Worm (Caenorhabditis elegans): ENCODE measurements around the gene F16G10.13.

Gene F16G10.13

ce11 chrII:2377751-2378150 lies 18.0 kb downstream of the F16G10.13 start, which contains the start of gene F16G10.6:
TSS of gene F16G10.6 (minus strand) at chrII:2377851.
- no peak for TF ChIP-seq daf-12 (tag; optimal IDR thresholded peaks at IDR 0.05)
- no peak for TF ChIP-seq nhr-11 (tag; optimal IDR thresholded peaks at IDR 0.05)
- no peak for TF ChIP-seq ZK546.5 (tag; optimal IDR thresholded peaks at IDR 0.05)
- TF ChIP-seq nfya-1 (tag; optimal IDR thresholded peaks at IDR 0.05; ENCODE audit: insufficient read depth): no peak
- TF ChIP-seq ceh-28 (tag; optimal IDR thresholded peaks at IDR 0.05): no peak
- no peak for TF ChIP-seq skn-1 (tag; optimal IDR thresholded peaks at IDR 0.05)
- no peak for TF ChIP-seq nhr-23 (tag; optimal IDR thresholded peaks at IDR 0.05)
- no peak for TF ChIP-seq ama-1 (optimal IDR thresholded peaks at IDR 0.05)
- no peak for TF ChIP-seq ceh-82 (tag; optimal IDR thresholded peaks at IDR 0.05)
- TF ChIP-seq elt-2 (tag; optimal IDR thresholded peaks at IDR 0.05): no peak
- TF ChIP-seq elt-1 (tag; optimal IDR thresholded peaks at IDR 0.05): no peak
- TF ChIP-seq unc-39 (tag; optimal IDR thresholded peaks at IDR 0.05): no peak
- TF ChIP-seq nhr-77 (tag; optimal IDR thresholded peaks at IDR 0.05): no peak
- TF ChIP-seq unc-62 (GFP tag; optimal IDR thresholded peaks at IDR 0.05): no peak
- no peak for TF ChIP-seq nhr-25 (tag; optimal IDR thresholded peaks at IDR 0.05)
- TF ChIP-seq egl-27 (tag; optimal IDR thresholded peaks at IDR 0.05): no peak

DNA sequence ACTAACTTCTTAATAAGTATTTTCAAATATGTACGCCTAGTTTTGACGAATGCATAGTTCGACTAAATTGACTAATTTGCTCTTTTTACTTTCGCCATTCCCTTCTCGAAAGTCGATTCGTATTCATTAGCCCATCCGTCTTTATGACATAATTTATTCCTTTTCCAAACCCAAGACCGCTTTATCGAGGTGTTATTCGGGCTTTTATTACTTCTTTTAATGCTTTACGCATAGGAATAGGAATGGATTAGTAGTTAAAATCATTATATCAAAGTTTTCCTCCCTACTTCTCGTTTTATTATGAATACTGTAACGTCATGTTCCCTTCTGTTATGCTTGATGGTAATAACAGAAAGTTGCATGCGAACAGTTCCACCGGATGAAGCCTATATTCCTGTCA lies 20.8 kb downstream of the F16G10.13 start, which contains the start of gene F16G10.2:
Gene F16G10.2, plus strand, starts transcription at position 301 of the 400 bp plus-strand sequence.
- TF ChIP-seq fos-1 (tag; optimal IDR thresholded peaks at IDR 0.05) (no peak), fkh-2 (tag; optimal IDR thresholded peaks at IDR 0.05) (no peak), ztf-11 (tag; optimal IDR thresholded peaks at IDR 0.05) (no peak), ZK546.5 (tag; optimal IDR thresholded peaks at IDR 0.05) (no peak), nfya-1 (tag; optimal IDR thresholded peaks at IDR 0.05; ENCODE audit: insufficient read depth) (no peak), daf-12 (tag; optimal IDR thresholded peaks at IDR 0.05) (no peak), ama-1 (optimal IDR thresholded peaks at IDR 0.05) (no peak), lsy-12 (tag; optimal IDR thresholded peaks at IDR 0.05) (no peak), fkh-10 (GFP tag; optimal IDR thresholded peaks at IDR 0.05) (no peak), pha-4 (tag; optimal IDR thresholded peaks at IDR 0.05) (no peak), ceh-16 (tag; optimal IDR thresholded peaks at IDR 0.05) (no peak), ceh-28 (tag; optimal IDR thresholded peaks at IDR 0.05) (no peak), ceh-9 (tag; optimal IDR thresholded peaks at IDR 0.05) (no peak), hmg-11 (tag; optimal IDR thresholded peaks at IDR 0.05) (no peak), skn-1 (tag; optimal IDR thresholded peaks at IDR 0.05) (no peak), ztf-4 (tag; optimal IDR thresholded peaks at IDR 0.05) (no peak), sea-2 (GFP tag; optimal IDR thresholded peaks at IDR 0.05) (no peak)

ce11 chrII:2372090-2372489 lies 23.7 kb downstream of the F16G10.13 start, which contains the start of gene F16G10.3:
TSS of gene F16G10.3 (plus strand) at chrII:2372390.
- TF ChIP-seq fkh-10 (GFP tag; optimal IDR thresholded peaks at IDR 0.05) (no peak), nhr-12 (tag; optimal IDR thresholded peaks at IDR 0.05) (no peak), hmg-11 (tag; optimal IDR thresholded peaks at IDR 0.05) (no peak), ztf-11 (tag; optimal IDR thresholded peaks at IDR 0.05) (no peak), fos-1 (tag; optimal IDR thresholded peaks at IDR 0.05) (no peak), tbx-2 (tag; optimal IDR thresholded peaks at IDR 0.05) (no peak), nhr-11 (tag; optimal IDR thresholded peaks at IDR 0.05) (no peak)

- TF ChIP-seq lin-15B (tag; optimal IDR thresholded peaks at IDR 0.05): no peak
- no peak for TF ChIP-seq snpc-4 (tag; optimal IDR thresholded peaks at IDR 0.05)
- no peak for TF ChIP-seq nhr-77 (tag; optimal IDR thresholded peaks at IDR 0.05)
- no peak for TF ChIP-seq nhr-28 (tag; optimal IDR thresholded peaks at IDR 0.05)
- no peak for TF ChIP-seq fkh-2 (tag; optimal IDR thresholded peaks at IDR 0.05)
- TF ChIP-seq R02D3.7 (tag; optimal IDR thresholded peaks at IDR 0.05): no peak
- TF ChIP-seq ceh-28 (tag; optimal IDR thresholded peaks at IDR 0.05): no peak
- TF ChIP-seq elt-2 (tag; optimal IDR thresholded peaks at IDR 0.05): no peak
- no peak for TF ChIP-seq tbx-2 (tag; optimal IDR thresholded peaks at IDR 0.05)
- no peak for TF ChIP-seq mml-1 (tag; optimal IDR thresholded peaks at IDR 0.05)
- TF ChIP-seq ceh-9 (tag; optimal IDR thresholded peaks at IDR 0.05): no peak
- TF ChIP-seq ZK546.5 (tag; optimal IDR thresholded peaks at IDR 0.05): no peak
- no peak for TF ChIP-seq sea-2 (GFP tag; optimal IDR thresholded peaks at IDR 0.05)
- no peak for TF ChIP-seq pha-4 (tag; optimal IDR thresholded peaks at IDR 0.05)
- no peak for TF ChIP-seq hmg-11 (tag; optimal IDR thresholded peaks at IDR 0.05)
- TF ChIP-seq egl-27 (tag; optimal IDR thresholded peaks at IDR 0.05): no peak
- no peak for TF ChIP-seq nhr-67 (tag; optimal IDR thresholded peaks at IDR 0.05)
- TF ChIP-seq ama-1 (optimal IDR thresholded peaks at IDR 0.05): no peak
Observed at ce11 chrII:2368956-2369355, 26.8 kb downstream of the F16G10.13 start, which contains the start of gene hpo-25. TSS of gene hpo-25 (plus strand) at chrII:2369256.

Data from whole organism, L3 larva.